Worm (Caenorhabditis elegans) whole organism, dauer: ENCODE data around the gene CC8.3.

Source experiments
- unc-62 ChIP-seq: sonication (generic microtip); optimal IDR thresholded peaks from 2 replicates; lab custom pipeline; 2017; ENCODE audit warnings: missing biosample characterization, missing genetic modification reagents, missing genetic modification characterization

Gene CC8.3

ce11 chrIV:3642189-3642588 lies at the start of gene CC8.3:
TSS of gene CC8.3 (minus strand) at chrIV:3642289.
- TF ChIP-seq unc-62 (GFP tag; lab: Kevin White, UChicago), result no peak

ce11 chrIV:3688050-3688449 lies 46.0 kb upstream of the CC8.3 start:
- TF ChIP-seq unc-62 (GFP tag; lab: Kevin White, UChicago), result no peak

ce11 chrIV:3686765-3687164 lies 44.7 kb upstream of the CC8.3 start, which contains the start of gene map-1:
TSS of gene map-1 (minus strand) at chrIV:3686865.
- no peak for TF ChIP-seq unc-62 (GFP tag; lab: Kevin White, UChicago)

- TF ChIP-seq unc-62 (GFP tag; lab: Kevin White, UChicago), result no peak
Observed at ce11 chrIV:3686260-3686659, 44.2 kb upstream of the CC8.3 start.

- TF ChIP-seq unc-62 (GFP tag; lab: Kevin White, UChicago), result no peak
Observed at ce11 chrIV:3681763-3682162, 39.7 kb upstream of the CC8.3 start.

ce11 chrIV:3668603-3669002 lies 26.5 kb upstream of the CC8.3 start, which contains the start of gene fmil-1:
TSS of gene fmil-1 (minus strand) at chrIV:3668703.
- no peak for TF ChIP-seq unc-62 (GFP tag; lab: Kevin White, UChicago)

ce11 chrIV:3667796-3668195 lies 25.7 kb upstream of the CC8.3 start:
- TF ChIP-seq unc-62 (GFP tag; lab: Kevin White, UChicago), result no peak

- TF ChIP-seq unc-62 (GFP tag; lab: Kevin White, UChicago), result no peak
Observed at ce11 chrIV:3666543-3666942, 24.5 kb upstream of the CC8.3 start.

- TF ChIP-seq unc-62 (GFP tag; lab: Kevin White, UChicago), result no peak
Observed at ce11 chrIV:3665089-3665488, 23.0 kb upstream of the CC8.3 start.

- TF ChIP-seq unc-62 (GFP tag; lab: Kevin White, UChicago), result no peak
Observed at ce11 chrIV:3662863-3663262, 20.8 kb upstream of the CC8.3 start.

- TF ChIP-seq unc-62 (GFP tag; lab: Kevin White, UChicago), result no peak
Observed at ce11 chrIV:3661117-3661634, 19.1 kb upstream of the CC8.3 start.

- TF ChIP-seq unc-62 (GFP tag; lab: Kevin White, UChicago), result no peak
Observed at ce11 chrIV:3659951-3660350, 17.9 kb upstream of the CC8.3 start.

- TF ChIP-seq unc-62 (GFP tag; lab: Kevin White, UChicago), result no peak
Observed at ce11 chrIV:3655896-3656295, 13.8 kb upstream of the CC8.3 start.

- no peak for TF ChIP-seq unc-62 (GFP tag; lab: Kevin White, UChicago)
Observed at ce11 chrIV:3654823-3655222, 12.7 kb upstream of the CC8.3 start.

- no peak for TF ChIP-seq unc-62 (GFP tag; lab: Kevin White, UChicago)
Observed at ce11 chrIV:3654214-3654613, 12.1 kb upstream of the CC8.3 start.

- TF ChIP-seq unc-62 (GFP tag; lab: Kevin White, UChicago), result no peak
Observed at ce11 chrIV:3653420-3653823, 11.3 kb upstream of the CC8.3 start.

- no peak for TF ChIP-seq unc-62 (GFP tag; lab: Kevin White, UChicago)
Observed at ce11 chrIV:3652784-3653383, 10.8 kb upstream of the CC8.3 start.
